Worm (Caenorhabditis elegans) whole organism, L2 larva: ENCODE results near the gene idpa-2.

Experiments used
- ceh-82 ChIP-seq: fragments of 150-350 bp; optimal IDR thresholded peaks from 2 replicates; lab custom pipeline; 2014; ENCODE audit warnings: missing biosample characterization, missing genetic modification characterization
- elt-1 ChIP-seq: fragments of 150-350 bp; optimal IDR thresholded peaks from 2 replicates; lab custom pipeline; 2014; ENCODE audit warnings: missing biosample characterization, missing genetic modification characterization
- elt-3 ChIP-seq: sonication (generic microtip); optimal IDR thresholded peaks from 2 replicates; lab custom pipeline; 2017; ENCODE audit warnings: missing biosample characterization, missing genetic modification characterization
- fos-1 ChIP-seq: fragments of 150-350 bp; optimal IDR thresholded peaks from 2 replicates; lab custom pipeline; 2014; ENCODE audit warnings: missing biosample characterization, missing genetic modification characterization
- lin-39 ChIP-seq: fragments of 150-350 bp; optimal IDR thresholded peaks from 2 replicates; lab custom pipeline; 2014; ENCODE audit warnings: missing biosample characterization, missing genetic modification reagents, missing genetic modification characterization
- mbf-1 ChIP-seq: sonication (generic microtip); optimal IDR thresholded peaks from 2 replicates; lab custom pipeline; 2017; ENCODE audit warnings: missing biosample characterization, missing genetic modification characterization
- mdl-1 ChIP-seq, 2 experiments: fragments of 150-350 bp in 1 of 2; sonication (generic microtip) in 1 of 2; optimal IDR thresholded peaks; 2 replicates each; lab custom pipeline; 2017; ENCODE audit warnings: missing biosample characterization in 2 of 2, missing genetic modification characterization in 2 of 2
- nhr-12 ChIP-seq: fragments of 150-350 bp; optimal IDR thresholded peaks from 2 replicates; lab custom pipeline; 2014; ENCODE audit warnings: missing biosample characterization, missing genetic modification characterization
- nhr-21 ChIP-seq: fragments of 150-350 bp; optimal IDR thresholded peaks from 2 replicates; lab custom pipeline; 2014; ENCODE audit warnings: missing biosample characterization, missing genetic modification characterization
- nhr-77 ChIP-seq: fragments of 150-350 bp; optimal IDR thresholded peaks from 2 replicates; lab custom pipeline; 2014; ENCODE audit warnings: missing biosample characterization, missing genetic modification characterization
- skn-1 ChIP-seq: sonication (generic microtip); optimal IDR thresholded peaks from 2 replicates; lab custom pipeline; 2017; ENCODE audit warnings: missing biosample characterization, missing genetic modification characterization
- sma-9 ChIP-seq, 2 experiments: fragments of 150-350 bp in 1 of 2; sonication (generic microtip) in 1 of 2; optimal IDR thresholded peaks; 2 replicates each; lab custom pipeline; 2014 to 2016; ENCODE audit warnings: missing genetic modification characterization in 2 of 2, mild to moderate bottlenecking in 1 of 2, missing biosample characterization in 1 of 2, missing compliant biosample characterization in 1 of 2, missing genetic modification reagents in 1 of 2, moderate library complexity in 1 of 2
- snpc-4 ChIP-seq: fragments of 150-350 bp; optimal IDR thresholded peaks from 2 replicates; lab custom pipeline; 2014; ENCODE audit warnings: missing biosample characterization, missing genetic modification characterization
- ztf-4 ChIP-seq: fragments of 150-350 bp; optimal IDR thresholded peaks from 2 replicates; lab custom pipeline; 2014; ENCODE audit warnings: missing biosample characterization, missing genetic modification characterization

- TF ChIP-seq skn-1 (tag; lab: Kevin White, UChicago) (no peak), nhr-12 (no peak), fos-1 (no peak), ztf-4 (tag; lab: Kevin White, UChicago) (no peak), snpc-4 (tag; lab: Kevin White, UChicago) (no peak), nhr-21 (tag; lab: Kevin White, UChicago) (no peak), elt-3 (tag; lab: Kevin White, UChicago) (no peak), mdl-1 (tag; optimal IDR thresholded peaks at IDR 0.05; lab: Kevin White, UChicago) (no peak), ceh-82 (tag; lab: Kevin White, UChicago) (no peak), lin-39 (tag; lab: Kevin White, UChicago) (no peak), mbf-1 (tag; lab: Kevin White, UChicago) (no peak), nhr-77 (no peak), sma-9 (GFP tag; optimal IDR thresholded peaks at IDR 0.05; lab: Kevin White, UChicago) (peak; percentile 17), sma-9 (tag; optimal IDR thresholded peaks at IDR 0.05; lab: Kevin White, UChicago) (no peak), elt-1 (tag; lab: Kevin White, UChicago) (no peak)
Observed at ce11 chrII:8795227-8795626, 2.7 kb upstream of the idpa-2 start.
